Fruit fly (Drosophila melanogaster) whole organism, wandering third instar larva: ENCODE results near the gene CG11417.

Experiments
- Abd-B ChIP-seq: fragments of >200 bp; optimal IDR thresholded peaks from 2 replicates; lab custom pipeline; 2017; ENCODE audit warnings: missing biosample characterization, missing genetic modification characterization
- Hr78 ChIP-seq: fragments of >200 bp; optimal IDR thresholded peaks from 2 replicates; lab custom pipeline; 2017; ENCODE audit warnings: missing biosample characterization, missing genetic modification characterization
- Myc ChIP-seq: fragments of >200 bp; optimal IDR thresholded peaks from 2 replicates; lab custom pipeline; 2017
- Vsx2 ChIP-seq: fragments of 200-300, 225-300 bp; sonication (Bioruptor generic); optimal IDR thresholded peaks from 2 replicates; lab custom pipeline; 2018; ENCODE audit warnings: missing biosample characterization, missing genetic modification characterization; ENCODE audit not compliant: partially characterized antibody
- dsf ChIP-seq: sonication (Bioruptor generic); optimal IDR thresholded peaks from 2 replicates; lab custom pipeline; 2016; ENCODE audit warnings: missing biosample characterization, missing genetic modification characterization, borderline replicate concordance
- foxo ChIP-seq, 2 experiments: fragments of 200-800 bp; sonication (Bioruptor generic); optimal IDR thresholded peaks; 2 replicates in 1 of 2; 3 replicates in 1 of 2; lab custom pipeline; 2016 to 2017; ENCODE audit warnings: missing biosample characterization in 2 of 2, missing genetic modification characterization in 2 of 2
- fru ChIP-seq: fragments of 200-800 bp; sonication (Bioruptor generic); optimal IDR thresholded peaks from 3 replicates; lab custom pipeline; 2016; ENCODE audit warnings: missing biosample characterization, mild to moderate bottlenecking, missing genetic modification characterization
- pan ChIP-seq: fragments of >200 bp; optimal IDR thresholded peaks from 2 replicates; lab custom pipeline; 2017
- sv ChIP-seq: fragments of 200-800 bp; sonication (Bioruptor generic); optimal IDR thresholded peaks from 3 replicates; lab custom pipeline; 2016; ENCODE audit warnings: missing biosample characterization, missing genetic modification characterization
- tai ChIP-seq: sonication (Bioruptor generic); optimal IDR thresholded peaks from 2 replicates; lab custom pipeline; 2016; ENCODE audit warnings: missing biosample characterization, missing genetic modification characterization

dm6 chrX:1311218-1311617, 42.6 kb upstream of the CG11417 start:
- TF ChIP-seq sv (no peak), tai (GFP tag; lab: Kevin White, UChicago) (no peak), Myc (lab: Kevin White, UChicago) (no peak), foxo (GFP tag; optimal IDR thresholded peaks at IDR 0.05; lab: Kevin White, UChicago) (no peak), fru (GFP tag; lab: Kevin White, UChicago) (no peak), Hr78 (GFP tag; lab: Kevin White, UChicago) (no peak), pan (lab: Kevin White, UChicago) (no peak), Vsx2 (no peak), Abd-B (GFP tag; lab: Kevin White, UChicago) (no peak), dsf (GFP tag; lab: Kevin White, UChicago) (no peak)
